Fruit fly (Drosophila melanogaster): ENCODE measurements around the gene Cpr76Ba.

dm6 chr3L:19552136-19552773 lies 34.1 kb upstream of the Cpr76Ba start, which contains the start of the genes Ltn1 and CG9300:
- TF ChIP-seq psq (optimal IDR thresholded peaks at IDR 0.05) (no peak), h (optimal IDR thresholded peaks at IDR 0.05) (no peak), Myc (optimal IDR thresholded peaks at IDR 0.05) (no peak)

Data from Kc167 (cell line).